Worm (Caenorhabditis elegans) whole organism, L4/young adult: ENCODE data around the gene ccdc-47.

Experiments
- W03F9.2 ChIP-seq: fragments of 150-350 bp; optimal IDR thresholded peaks from 2 replicates; lab custom pipeline; 2014; ENCODE audit warnings: missing biosample characterization, missing genetic modification characterization
- dao-5 ChIP-seq: sonication (generic microtip); optimal IDR thresholded peaks from 2 replicates; lab custom pipeline; 2016; ENCODE audit warnings: missing genotype, missing genetic modification characterization, moderate library complexity, missing compliant biosample characterization
- him-1 ChIP-seq: sonication (generic microtip); optimal IDR thresholded peaks from 2 replicates; lab custom pipeline; 2016; ENCODE audit warnings: missing genotype, missing genetic modification reagents, missing genetic modification characterization, missing compliant biosample characterization

- TF ChIP-seq him-1 (tag; lab: Kevin White, UChicago) (no peak), dao-5 (tag; lab: Kevin White, UChicago) (no peak), W03F9.2 (tag; lab: Kevin White, UChicago) (no peak)
Measured at ce11 chrIII:3914836-3915235, 1.9 kb upstream of the ccdc-47 start.
